Worm (Caenorhabditis elegans): ENCODE measurements around the gene C05B5.1.

The C05B5.1 gene

ce11 chrIII:9956665-9957401 lies 31.4 kb downstream of the C05B5.1 start, which contains the start of gene alx-1:
Gene alx-1, plus strand, starts transcription at chrIII:9957351.
- TF ChIP-seq tbx-37 (GFP tag; conservative IDR thresholded peaks at IDR 0.05), result no peak
- no peak for TF ChIP-seq F13C5.2 (tag; optimal IDR thresholded peaks at IDR 0.05)
- TF ChIP-seq ama-1 (optimal IDR thresholded peaks at IDR 0.05), result no peak
- TF ChIP-seq hmg-4 (GFP tag; optimal IDR thresholded peaks at IDR 0.05), result no peak
- no peak for TF ChIP-seq sea-1 (GFP tag; conservative IDR thresholded peaks at IDR 0.05)
- no peak for TF ChIP-seq ceh-13 (GFP tag; optimal IDR thresholded peaks at IDR 0.05)
- TF ChIP-seq B0310.2 (tag; optimal IDR thresholded peaks at IDR 0.05), result no peak
- TF ChIP-seq scrt-1 (GFP tag; IDR thresholded peaks at IDR 0.05), result no peak

ce11 chrIII:9956123-9956522 lies 32.1 kb downstream of the C05B5.1 start, which contains the start of gene mog-1:
Gene mog-1, minus strand, starts transcription at chrIII:9956215.
- no peak for TF ChIP-seq ets-7 (tag; optimal IDR thresholded peaks at IDR 0.05)

- no peak for TF ChIP-seq ceh-36 (tag; optimal IDR thresholded peaks at IDR 0.05)
- TF ChIP-seq F13C5.2 (tag; optimal IDR thresholded peaks at IDR 0.05), result no peak
- TF ChIP-seq ceh-13 (GFP tag; optimal IDR thresholded peaks at IDR 0.05), result no peak
- no peak for TF ChIP-seq pes-1 (GFP tag; IDR thresholded peaks at IDR 0.05)
- TF ChIP-seq hmbx-1 (tag; optimal IDR thresholded peaks at IDR 0.05), result no peak
- no peak for TF ChIP-seq tra-4 (tag; optimal IDR thresholded peaks at IDR 0.05)
- no peak for TF ChIP-seq tbx-11 (GFP tag; IDR thresholded peaks at IDR 0.05)
- no peak for TF ChIP-seq B0310.2 (tag; optimal IDR thresholded peaks at IDR 0.05)
- TF ChIP-seq ets-7 (tag; optimal IDR thresholded peaks at IDR 0.05), result no peak
- no peak for TF ChIP-seq hnd-1 (tag; optimal IDR thresholded peaks at IDR 0.05)
- TF ChIP-seq sea-1 (GFP tag; conservative IDR thresholded peaks at IDR 0.05), result no peak
- TF ChIP-seq flt-1 (GFP tag; IDR thresholded peaks at IDR 0.05), result no peak
- no peak for TF ChIP-seq tbx-37 (GFP tag; conservative IDR thresholded peaks at IDR 0.05)
- TF ChIP-seq aly-1 (tag; optimal IDR thresholded peaks at IDR 0.05), result no peak
- no peak for TF ChIP-seq hmg-4 (GFP tag; optimal IDR thresholded peaks at IDR 0.05)
- no peak for TF ChIP-seq ama-1 (optimal IDR thresholded peaks at IDR 0.05)
Measured at ce11 chrIII:9951864-9952263, 36.4 kb downstream of the C05B5.1 start, which contains the start of gene K03H1.11. Gene K03H1.11, minus strand, starts transcription at chrIII:9951964.

ce11 chrIII:9950244-9950643 lies 38.0 kb downstream of the C05B5.1 start, which contains the start of gene K03H1.13:
Gene K03H1.13, minus strand, starts transcription at chrIII:9950344.
- TF ChIP-seq ama-1 (optimal IDR thresholded peaks at IDR 0.05) (no peak), ceh-36 (tag; optimal IDR thresholded peaks at IDR 0.05) (no peak), hnd-1 (tag; optimal IDR thresholded peaks at IDR 0.05) (no peak), hmbx-1 (tag; optimal IDR thresholded peaks at IDR 0.05) (no peak), B0310.2 (tag; optimal IDR thresholded peaks at IDR 0.05) (no peak), tbx-11 (GFP tag; IDR thresholded peaks at IDR 0.05) (no peak), flt-1 (GFP tag; IDR thresholded peaks at IDR 0.05) (no peak), hmg-4 (GFP tag; optimal IDR thresholded peaks at IDR 0.05) (no peak), pes-1 (GFP tag; IDR thresholded peaks at IDR 0.05) (no peak), tbx-37 (GFP tag; conservative IDR thresholded peaks at IDR 0.05) (no peak), ets-7 (tag; optimal IDR thresholded peaks at IDR 0.05) (no peak), sea-1 (GFP tag; conservative IDR thresholded peaks at IDR 0.05) (no peak)

ce11 chrIII:9946806-9947419 lies 41.3 kb downstream of the C05B5.1 start, which contains the start of gene K03H1.7:
Gene K03H1.7, plus strand, starts transcription at chrIII:9947405.
- no peak for TF ChIP-seq ets-7 (tag; optimal IDR thresholded peaks at IDR 0.05)
- no peak for TF ChIP-seq sea-1 (GFP tag; conservative IDR thresholded peaks at IDR 0.05)
- no peak for TF ChIP-seq ceh-36 (tag; optimal IDR thresholded peaks at IDR 0.05)
- TF ChIP-seq flt-1 (GFP tag; IDR thresholded peaks at IDR 0.05), result no peak
- TF ChIP-seq F13C5.2 (tag; optimal IDR thresholded peaks at IDR 0.05), result no peak
- TF ChIP-seq scrt-1 (GFP tag; IDR thresholded peaks at IDR 0.05), result no peak
- TF ChIP-seq aly-1 (tag; optimal IDR thresholded peaks at IDR 0.05), result no peak
- TF ChIP-seq ama-1 (optimal IDR thresholded peaks at IDR 0.05), result no peak

ce11 chrIII:9944723-9945122 lies 43.5 kb downstream of the C05B5.1 start, which contains the start of gene gln-2:
Gene gln-2, minus strand, starts transcription at chrIII:9944823.
- no peak for TF ChIP-seq ceh-36 (tag; optimal IDR thresholded peaks at IDR 0.05)
- no peak for TF ChIP-seq F13C5.2 (tag; optimal IDR thresholded peaks at IDR 0.05)
- no peak for TF ChIP-seq sea-1 (GFP tag; conservative IDR thresholded peaks at IDR 0.05)
- no peak for TF ChIP-seq B0310.2 (tag; optimal IDR thresholded peaks at IDR 0.05)
- TF ChIP-seq ceh-13 (GFP tag; optimal IDR thresholded peaks at IDR 0.05), result no peak
- TF ChIP-seq hnd-1 (tag; optimal IDR thresholded peaks at IDR 0.05), result no peak
- no peak for TF ChIP-seq aly-1 (tag; optimal IDR thresholded peaks at IDR 0.05)

- TF ChIP-seq hmbx-1 (tag; optimal IDR thresholded peaks at IDR 0.05) (no peak), aly-1 (tag; optimal IDR thresholded peaks at IDR 0.05) (no peak), ama-1 (optimal IDR thresholded peaks at IDR 0.05) (no peak), ceh-36 (tag; optimal IDR thresholded peaks at IDR 0.05) (no peak), ceh-13 (GFP tag; optimal IDR thresholded peaks at IDR 0.05) (no peak), tbx-11 (GFP tag; IDR thresholded peaks at IDR 0.05) (no peak), sea-1 (GFP tag; conservative IDR thresholded peaks at IDR 0.05) (no peak), scrt-1 (GFP tag; IDR thresholded peaks at IDR 0.05) (no peak), tbx-37 (GFP tag; conservative IDR thresholded peaks at IDR 0.05) (no peak), flt-1 (GFP tag; IDR thresholded peaks at IDR 0.05) (no peak), F13C5.2 (tag; optimal IDR thresholded peaks at IDR 0.05) (no peak), hmg-4 (GFP tag; optimal IDR thresholded peaks at IDR 0.05) (no peak)
Measured at ce11 chrIII:9941020-9941674, 47.1 kb downstream of the C05B5.1 start, which contains the start of the genes K03H1.9 and K03H1.12. Gene K03H1.9, minus strand, starts transcription at chrIII:9941490. Gene K03H1.12, plus strand, starts transcription at chrIII:9941624.
